Worm (Caenorhabditis elegans): ENCODE measurements around the gene W02H5.8.
"Not testable (repeated sequence)": the region's sequence is repeated elsewhere in the genome, so short reads cannot be mapped to it uniquely, and the experiment has no call there.

W02H5.8 gene

ce11 chrV:2660457-2660856, 8.0 kb upstream of the W02H5.8 start:
- no peak for TF ChIP-seq unc-62 (GFP tag; optimal IDR thresholded peaks at IDR 0.05)

- no peak for TF ChIP-seq unc-62 (GFP tag; optimal IDR thresholded peaks at IDR 0.05)
Observed at ce11 chrV:2657682-2658081, 5.2 kb upstream of the W02H5.8 start.

- no peak for TF ChIP-seq unc-62 (GFP tag; optimal IDR thresholded peaks at IDR 0.05)
Observed at ce11 chrV:2656159-2656558, 3.7 kb upstream of the W02H5.8 start.

ce11 chrV:2650980-2651379, 1.5 kb downstream of the W02H5.8 start:
- no peak for TF ChIP-seq unc-62 (GFP tag; optimal IDR thresholded peaks at IDR 0.05)

ce11 chrV:2647222-2647796, 5.1 kb downstream of the W02H5.8 start:
- TF ChIP-seq unc-62 (GFP tag; optimal IDR thresholded peaks at IDR 0.05): no peak

- no peak for TF ChIP-seq unc-62 (GFP tag; optimal IDR thresholded peaks at IDR 0.05)
Observed at ce11 chrV:2646067-2646466, 6.4 kb downstream of the W02H5.8 start.

ce11 chrV:2639506-2639905, 13.0 kb downstream of the W02H5.8 start:
- TF ChIP-seq unc-62 (GFP tag; optimal IDR thresholded peaks at IDR 0.05): no peak

- no peak for TF ChIP-seq unc-62 (GFP tag; optimal IDR thresholded peaks at IDR 0.05)
Observed at ce11 chrV:2639035-2639434, 13.4 kb downstream of the W02H5.8 start, which contains the start of gene W02H5.2. Gene W02H5.2 (plus strand): TSS chrV:2639335.

ce11 chrV:2638545-2638944, 13.9 kb downstream of the W02H5.8 start, which contains the start of gene W02H5.19:
Gene W02H5.19 (plus strand): TSS chrV:2638890.
- no peak for TF ChIP-seq unc-62 (GFP tag; optimal IDR thresholded peaks at IDR 0.05)

ce11 chrV:2625360-2625759, 27.1 kb downstream of the W02H5.8 start, which contains the start of gene sknr-1:
Gene sknr-1 (minus strand): TSS chrV:2625460.
- not testable (repeated sequence) for TF ChIP-seq unc-62 (GFP tag; optimal IDR thresholded peaks at IDR 0.05)

ce11 chrV:2623765-2624164, 28.7 kb downstream of the W02H5.8 start:
- no peak for TF ChIP-seq unc-62 (GFP tag; optimal IDR thresholded peaks at IDR 0.05)

ce11 chrV:2621879-2622278, 30.6 kb downstream of the W02H5.8 start, which contains the start of gene srh-271:
Gene srh-271 (minus strand): TSS chrV:2621979.
- no peak for TF ChIP-seq unc-62 (GFP tag; optimal IDR thresholded peaks at IDR 0.05)

- TF ChIP-seq unc-62 (GFP tag; optimal IDR thresholded peaks at IDR 0.05): no peak
Observed at ce11 chrV:2617499-2617898, 35.0 kb downstream of the W02H5.8 start.

ce11 chrV:2614986-2615687, 37.3 kb downstream of the W02H5.8 start, which contains the start of gene F53E10.1:
Gene F53E10.1 (plus strand): TSS chrV:2615310.
- TF ChIP-seq unc-62 (GFP tag; optimal IDR thresholded peaks at IDR 0.05): no peak

- no peak for TF ChIP-seq unc-62 (GFP tag; optimal IDR thresholded peaks at IDR 0.05)
Observed at ce11 chrV:2608352-2608751, 44.1 kb downstream of the W02H5.8 start, which contains the start of gene acr-17. Gene acr-17 (plus strand): TSS chrV:2608652.

- TF ChIP-seq unc-62 (GFP tag; optimal IDR thresholded peaks at IDR 0.05): no peak
Observed at ce11 chrV:2603056-2603455, 49.4 kb downstream of the W02H5.8 start, which contains the start of gene F53E10.6. Gene F53E10.6 (minus strand): TSS chrV:2603063.

ce11 chrV:2601817-2602216, 50.6 kb downstream of the W02H5.8 start:
- TF ChIP-seq unc-62 (GFP tag; optimal IDR thresholded peaks at IDR 0.05): no peak

Measured in whole organism, dauer.